Worm (Caenorhabditis elegans) whole organism, L4 larva: ENCODE results near the gene T14B4.3.

Experiments
- F10B5.3 ChIP-seq: sonication (generic microtip); optimal IDR thresholded peaks from 2 replicates; lab custom pipeline; 2016; ENCODE audit warnings: mild to moderate bottlenecking, missing genetic modification characterization, missing compliant biosample characterization
- F26F4.8 ChIP-seq: fragments of 200-800 bp; sonication (Bioruptor generic); conservative IDR thresholded peaks from 2 replicates; pipeline ENCODE4 v1.3.6; 2022; ENCODE audit warnings: missing genetic modification characterization, missing compliant biosample characterization
- F44E2.7 ChIP-seq: fragments of 200-800 bp; sonication (Bioruptor generic); IDR thresholded peaks from 2 replicates; pipeline ENCODE4 v2.1.2; 2022; ENCODE audit warnings: missing genetic modification characterization, missing compliant biosample characterization
- F49E8.2 ChIP-seq: sonication (generic microtip); optimal IDR thresholded peaks from 2 replicates; lab custom pipeline; 2016; ENCODE audit warnings: missing compliant biosample characterization, mild to moderate bottlenecking, missing genetic modification characterization, borderline replicate concordance
- T26A8.4 ChIP-seq: fragments of 200-800 bp; sonication (Bioruptor generic); IDR thresholded peaks from 2 replicates; pipeline ENCODE4 v1.3.6; 2022; ENCODE audit warnings: missing genetic modification characterization, missing compliant biosample characterization
- Y105C5A.15 ChIP-seq: fragments of 200-800 bp; sonication (Bioruptor generic); IDR thresholded peaks from 2 replicates; pipeline ENCODE4 v1.3.6; 2022; ENCODE audit warnings: missing genetic modification characterization, missing compliant biosample characterization
- Y5F2A.4 ChIP-seq: fragments of 200-800 bp; sonication (Bioruptor generic); optimal IDR thresholded peaks from 2 replicates; lab custom pipeline; 2018; ENCODE audit warnings: mild to moderate bottlenecking, missing genetic modification characterization, missing compliant biosample characterization
- ZK337.2 ChIP-seq: fragments of 200-800 bp; sonication (Bioruptor generic); IDR thresholded peaks from 2 replicates; pipeline ENCODE4 v1.3.6; 2022; ENCODE audit warnings: missing genetic modification reagents, missing genetic modification characterization, missing compliant biosample characterization
- ceh-20 ChIP-seq: fragments of 200-800 bp; sonication (Bioruptor generic); IDR thresholded peaks from 2 replicates; pipeline ENCODE4 v1.3.6; 2022; ENCODE audit warnings: missing genetic modification reagents, missing genetic modification characterization, missing compliant biosample characterization
- ceh-32 ChIP-seq: sonication (generic microtip); optimal IDR thresholded peaks from 2 replicates; lab custom pipeline; 2016; ENCODE audit warnings: mild to moderate bottlenecking, missing genetic modification characterization, missing compliant biosample characterization; ENCODE audit not compliant: poor library complexity
- ces-1 ChIP-seq: fragments of 150-350 bp; sonication (generic microtip); optimal IDR thresholded peaks from 4 replicates; lab custom pipeline; 2014; ENCODE audit warnings: missing biosample characterization, missing genetic modification reagents, missing genetic modification characterization
- ctbp-1 ChIP-seq: fragments of 200-800 bp; sonication (Bioruptor generic); IDR thresholded peaks from 2 replicates; pipeline ENCODE4 v1.3.6; 2022; ENCODE audit warnings: missing genetic modification reagents, missing genetic modification characterization, missing compliant biosample characterization
- daf-19 ChIP-seq: fragments of 200-800 bp; sonication (Bioruptor generic); conservative IDR thresholded peaks from 2 replicates; pipeline ENCODE4 v1.3.6; 2022; ENCODE audit warnings: missing genetic modification characterization, missing compliant biosample characterization
- dmd-8 ChIP-seq: fragments of 200-800 bp; sonication (Bioruptor generic); IDR thresholded peaks from 2 replicates; pipeline ENCODE4 v1.3.6; 2022; ENCODE audit warnings: missing genetic modification characterization, missing compliant biosample characterization
- dmd-9 ChIP-seq: fragments of 200-800 bp; sonication (Bioruptor generic); IDR thresholded peaks from 2 replicates; pipeline ENCODE4 v1.3.6; 2022; ENCODE audit warnings: missing genetic modification reagents, missing genetic modification characterization, missing compliant biosample characterization
- dve-1 ChIP-seq: sonication (generic microtip); optimal IDR thresholded peaks from 2 replicates; lab custom pipeline; 2017; ENCODE audit warnings: antibody characterized with exemption, mild to moderate bottlenecking, missing genetic modification characterization, missing compliant biosample characterization; ENCODE audit not compliant: insufficient read depth
- fkh-10 ChIP-seq: fragments of 150-350 bp; optimal IDR thresholded peaks from 2 replicates; lab custom pipeline; 2014; ENCODE audit warnings: missing biosample characterization, missing genetic modification reagents, missing genetic modification characterization
- hmg-1.1 ChIP-seq: fragments of 200-800 bp; sonication (Bioruptor generic); IDR thresholded peaks from 2 replicates; pipeline ENCODE4 v1.3.6; 2022; ENCODE audit warnings: missing genetic modification reagents, missing genetic modification characterization, missing compliant biosample characterization
- lin-13 ChIP-seq: fragments of 150-350 bp; optimal IDR thresholded peaks from 2 replicates; lab custom pipeline; 2014; ENCODE audit warnings: missing biosample characterization, missing genetic modification reagents, missing genetic modification characterization
- lin-38 ChIP-seq: fragments of 200-800 bp; sonication (Bioruptor generic); IDR thresholded peaks from 2 replicates; pipeline ENCODE4 v1.3.6; 2022; ENCODE audit warnings: missing genetic modification reagents, missing genetic modification characterization, missing compliant biosample characterization
- lsy-2 ChIP-seq, 2 experiments: fragments of 150-350 bp in 1 of 2; sonication (generic microtip) in 1 of 2; optimal IDR thresholded peaks; 2 replicates each; lab custom pipeline; 2014 to 2017; ENCODE audit warnings: missing biosample characterization in 2 of 2, missing genetic modification characterization in 2 of 2
- madf-5 ChIP-seq, 2 experiments: fragments of 200-800 bp; sonication (Bioruptor generic); IDR thresholded peaks; 2 replicates each; pipeline ENCODE4 v1.3.6; 2022; ENCODE audit warnings: missing compliant biosample characterization in 2 of 2, missing genetic modification characterization in 2 of 2
- madf-9 ChIP-seq: fragments of 200-800 bp; sonication (Bioruptor generic); conservative IDR thresholded peaks from 2 replicates; pipeline ENCODE4 v1.3.6; 2022; ENCODE audit warnings: missing genetic modification reagents, missing genetic modification characterization, missing compliant biosample characterization
- mdt-29 ChIP-seq: fragments of 200-800 bp; sonication (Bioruptor generic); IDR thresholded peaks from 2 replicates; pipeline ENCODE4 v1.3.6; 2022; ENCODE audit warnings: missing genetic modification reagents, missing genetic modification characterization, missing compliant biosample characterization
- mep-1 ChIP-seq: fragments of 150-350 bp; sonication (generic microtip); optimal IDR thresholded peaks from 3 replicates; lab custom pipeline; 2014; ENCODE audit warnings: missing biosample characterization, missing genetic modification characterization
- mes-2 ChIP-seq: sonication (generic microtip); optimal IDR thresholded peaks from 2 replicates; lab custom pipeline; 2016; ENCODE audit warnings: missing genotype, mild to moderate bottlenecking, missing genetic modification characterization, missing compliant biosample characterization; ENCODE audit not compliant: poor library complexity, severe bottlenecking
- mxl-2 ChIP-seq: fragments of 200-800 bp; sonication (Bioruptor generic); conservative IDR thresholded peaks from 2 replicates; pipeline ENCODE4 v1.3.6; 2022; ENCODE audit warnings: missing genetic modification reagents, missing genetic modification characterization, missing compliant biosample characterization
- mxl-3 ChIP-seq: fragments of 200-800 bp; sonication (Bioruptor generic); optimal IDR thresholded peaks from 2 replicates; lab custom pipeline; 2018; ENCODE audit warnings: mild to moderate bottlenecking, missing genetic modification characterization, missing compliant biosample characterization
- nhr-10 ChIP-seq: fragments of 150-350 bp; optimal IDR thresholded peaks from 2 replicates; lab custom pipeline; 2014; ENCODE audit warnings: missing biosample characterization, missing genetic modification characterization
- nhr-102 ChIP-seq: sonication (generic microtip); optimal IDR thresholded peaks from 2 replicates; lab custom pipeline; 2016; ENCODE audit warnings: mild to moderate bottlenecking, missing genetic modification characterization, moderate library complexity, missing compliant biosample characterization
- nhr-11 ChIP-seq: fragments of 150-350 bp; optimal IDR thresholded peaks from 2 replicates; lab custom pipeline; 2014; ENCODE audit warnings: missing biosample characterization, missing genetic modification characterization
- nhr-111 ChIP-seq: fragments of 200-800 bp; sonication (Bioruptor generic); optimal IDR thresholded peaks from 2 replicates; lab custom pipeline; 2018; ENCODE audit warnings: mild to moderate bottlenecking, missing genetic modification characterization, missing compliant biosample characterization
- nhr-28 ChIP-seq: fragments of 150-350 bp; optimal IDR thresholded peaks from 2 replicates; lab custom pipeline; 2014; ENCODE audit warnings: missing biosample characterization, missing genetic modification characterization
- nhr-41 ChIP-seq: fragments of 200-800 bp; sonication (Bioruptor generic); IDR thresholded peaks from 2 replicates; pipeline ENCODE4 v1.3.6; 2022; ENCODE audit warnings: missing genetic modification reagents, missing genetic modification characterization, missing compliant biosample characterization
- nhr-6 ChIP-seq: fragments of 150-350 bp; optimal IDR thresholded peaks from 2 replicates; lab custom pipeline; 2014; ENCODE audit warnings: missing biosample characterization, missing genetic modification characterization
- pha-4 ChIP-seq, 2 experiments: fragments of 150-350 bp in 1 of 2; fragments of 200-800 bp in 1 of 2; sonication (Bioruptor generic) in 1 of 2; IDR thresholded peaks in 1 of 2; optimal IDR thresholded peaks in 1 of 2; 2 replicates each; pipeline versions ENCODE4 v1.3.6 to Lab custom; 2014 to 2022; ENCODE audit warnings: missing genetic modification characterization in 2 of 2, missing genetic modification reagents in 2 of 2, missing biosample characterization in 1 of 2, missing compliant biosample characterization in 1 of 2
- pqm-1 ChIP-seq: sonication (generic microtip); optimal IDR thresholded peaks from 2 replicates; lab custom pipeline; 2017; ENCODE audit warnings: missing biosample characterization, missing genetic modification characterization
- rbr-2 ChIP-seq: sonication (generic microtip); optimal IDR thresholded peaks from 2 replicates; lab custom pipeline; 2016; ENCODE audit warnings: missing genotype, missing genetic modification characterization, missing compliant biosample characterization
- saeg-2 ChIP-seq: fragments of 200-800 bp; sonication (Bioruptor generic); IDR thresholded peaks from 2 replicates; pipeline ENCODE4 v1.3.6; 2022; ENCODE audit warnings: missing genetic modification reagents, missing genetic modification characterization, missing compliant biosample characterization
- set-16 ChIP-seq: fragments of 200-800 bp; sonication (Bioruptor generic); IDR thresholded peaks from 2 replicates; pipeline ENCODE4 v1.3.6; 2022; ENCODE audit warnings: missing genetic modification reagents, missing genetic modification characterization, missing compliant biosample characterization
- skn-1 ChIP-seq: fragments of 150-350 bp; optimal IDR thresholded peaks from 2 replicates; lab custom pipeline; 2014; ENCODE audit warnings: missing biosample characterization, missing genetic modification characterization
- spr-3 ChIP-seq: fragments of 200-800 bp; sonication (Bioruptor generic); optimal IDR thresholded peaks from 2 replicates; lab custom pipeline; 2018; ENCODE audit warnings: mild to moderate bottlenecking, missing genetic modification characterization, missing compliant biosample characterization
- tra-1 ChIP-seq: fragments of 200-800 bp; sonication (Bioruptor generic); IDR thresholded peaks from 2 replicates; pipeline ENCODE4 v1.3.6; 2022; ENCODE audit warnings: missing genetic modification reagents, missing genetic modification characterization, missing compliant biosample characterization
- unc-62 ChIP-seq, 3 experiments: fragments of 150-350 bp in 1 of 3; sonication (generic microtip); optimal IDR thresholded peaks in 2 of 3; peaks in 1 of 3; 1 replicate in 1 of 3; 2 replicates in 2 of 3; lab custom pipeline; 2014 to 2017; ENCODE audit warnings: missing biosample characterization in 3 of 3, missing genetic modification characterization in 3 of 3, missing genetic modification reagents in 3 of 3, missing genotype in 1 of 3
- vab-7 ChIP-seq: fragments of 200-800 bp; sonication (Bioruptor generic); IDR thresholded peaks from 2 replicates; pipeline ENCODE4 v1.3.6; 2022; ENCODE audit warnings: missing genetic modification reagents, missing genetic modification characterization, missing compliant biosample characterization
- zfp-2 ChIP-seq: sonication (generic microtip); optimal IDR thresholded peaks from 2 replicates; lab custom pipeline; 2016; ENCODE audit warnings: mild to moderate bottlenecking, missing genetic modification characterization, missing compliant biosample characterization
- zip-11 ChIP-seq: fragments of 200-800 bp; sonication (Bioruptor generic); IDR thresholded peaks from 2 replicates; pipeline ENCODE4 v1.3.6; 2022; ENCODE audit warnings: missing genetic modification characterization, missing compliant biosample characterization
- ztf-11 ChIP-seq: fragments of 150-350 bp; optimal IDR thresholded peaks from 2 replicates; lab custom pipeline; 2014; ENCODE audit warnings: missing biosample characterization, missing genetic modification characterization

Gene T14B4.3

ce11 chrII:6708980-6709379 lies 25.8 kb upstream of the T14B4.3 start:
- TF ChIP-seq lsy-2 (tag; optimal IDR thresholded peaks at IDR 0.05; lab: Kevin White, UChicago) (peak in 1 of 2 experiments; percentile 53), F49E8.2 (tag; lab: Kevin White, UChicago) (no peak), dmd-9 (GFP tag; lab: Robert Waterston, UW) (no peak), Y5F2A.4 (GFP tag; lab: Kevin White, UChicago) (no peak), hmg-1.1 (GFP tag; lab: Robert Waterston, UW) (peak; percentile 54), daf-19 (GFP tag; lab: Robert Waterston, UW) (no peak), nhr-10 (tag; lab: Kevin White, UChicago) (no peak), nhr-11 (peak; percentile 47), zip-11 (GFP tag; lab: Robert Waterston, UW) (no peak), pha-4 (GFP tag; IDR thresholded peaks at IDR 0.05; lab: Robert Waterston, UW) (no peak), pha-4 (tag; optimal IDR thresholded peaks at IDR 0.05; lab: Kevin White, UChicago) (no peak), ctbp-1 (GFP tag; lab: Robert Waterston, UW) (peak; percentile 62), madf-5 (GFP tag; IDR thresholded peaks at IDR 0.05; lab: Robert Waterston, UW) (no peak), ZK337.2 (0 out of 2 replicates have a peak, but pooled peaks have one; percentile 12), Y105C5A.15 (no peak), mxl-2 (GFP tag; lab: Robert Waterston, UW) (no peak), tra-1 (GFP tag; lab: Robert Waterston, UW) (peak; percentile 35; the same call in 1 of the 2 replicates), dmd-8 (no peak), set-16 (no peak), ztf-11 (no peak), pqm-1 (tag; lab: Kevin White, UChicago) (no peak), lin-13 (no peak), dve-1 (tag; lab: Kevin White, UChicago) (no peak), T26A8.4 (no peak), saeg-2 (GFP tag; lab: Robert Waterston, UW) (no peak), mes-2 (tag; lab: Kevin White, UChicago) (no peak), vab-7 (no peak), mxl-3 (no peak), mep-1 (tag; lab: Kevin White, UChicago) (peak; percentile 77), ceh-20 (GFP tag; lab: Robert Waterston, UW) (peak; percentile 59; the same call in 1 of the 2 replicates), rbr-2 (peak; percentile 25), zfp-2 (tag; lab: Kevin White, UChicago) (no peak), spr-3 (GFP tag; lab: Kevin White, UChicago) (no peak), madf-9 (GFP tag; lab: Robert Waterston, UW) (no peak), unc-62 (GFP tag; optimal IDR thresholded peaks at IDR 0.05 in 1 of 2; lab: Kevin White, UChicago) (peak in 1 of 2 experiments; percentile 97), unc-62 (tag; optimal IDR thresholded peaks at IDR 0.05; lab: Kevin White, UChicago) (no peak), lin-38 (no peak), nhr-111 (GFP tag; lab: Kevin White, UChicago) (no peak), nhr-6 (tag; lab: Kevin White, UChicago) (no peak), F44E2.7 (GFP tag; lab: Robert Waterston, UW) (no peak), F26F4.8 (GFP tag; lab: Robert Waterston, UW) (no peak)

- TF ChIP-seq fkh-10 (GFP tag; lab: Kevin White, UChicago) (peak; percentile 69), ceh-20 (GFP tag; lab: Robert Waterston, UW) (no peak), Y105C5A.15 (no peak), nhr-102 (no peak), Y5F2A.4 (GFP tag; lab: Kevin White, UChicago) (no peak), daf-19 (GFP tag; lab: Robert Waterston, UW) (no peak), ZK337.2 (no peak), ces-1 (GFP tag; lab: Kevin White, UChicago) (peak; percentile 49), nhr-28 (tag; lab: Kevin White, UChicago) (no peak), skn-1 (tag; lab: Kevin White, UChicago) (no peak), zfp-2 (tag; lab: Kevin White, UChicago) (no peak), mdt-29 (GFP tag; lab: Robert Waterston, UW) (no peak), F49E8.2 (tag; lab: Kevin White, UChicago) (no peak), ceh-32 (no peak), nhr-41 (GFP tag; lab: Robert Waterston, UW) (no peak), vab-7 (no peak), ctbp-1 (GFP tag; lab: Robert Waterston, UW) (peak; percentile 59; the same call in 1 of the 2 replicates), F10B5.3 (tag; lab: Kevin White, UChicago) (no peak)
- TF ChIP-seq, all 104 proteins: peak for 3
Observed at ce11 chrII:6709680-6710079, 25.1 kb upstream of the T14B4.3 start.
